Worm (Caenorhabditis elegans): Measurements from ENCODE around the gene hgrs-1.

hgrs-1 gene

ce11 chrIV:8252856-8253255 lies 47.0 kb upstream of the hgrs-1 start (continued):
- TF ChIP-seq hmg-20 (GFP tag; IDR thresholded peaks at IDR 0.05), result no peak; the same call in 1 of the 2 replicates
- TF ChIP-seq ceh-27 (GFP tag; optimal IDR thresholded peaks at IDR 0.05), result peak; percentile 71
- peak; percentile 86 for TF ChIP-seq nfyb-1 (GFP tag; IDR thresholded peaks at IDR 0.05)
- peak; percentile 75 for TF ChIP-seq attf-5 (GFP tag; optimal IDR thresholded peaks at IDR 0.05)
- TF ChIP-seq sea-2 (GFP tag; IDR thresholded peaks at IDR 0.05), result no peak
- TF ChIP-seq unc-62 (GFP tag; optimal IDR thresholded peaks at IDR 0.05), result no peak
- TF ChIP-seq ztf-18 (tag; optimal IDR thresholded peaks at IDR 0.05), result peak; percentile 80
- no peak for TF ChIP-seq F37B4.10 (GFP tag; IDR thresholded peaks at IDR 0.05)
- TF ChIP-seq T07F8.4 (tag; optimal IDR thresholded peaks at IDR 0.05), result peak; percentile 75
- TF ChIP-seq sptf-2 (GFP tag; optimal IDR thresholded peaks at IDR 0.05), result peak; percentile 76
- peak; percentile 55 for TF ChIP-seq B0035.1 (tag; optimal IDR thresholded peaks at IDR 0.05)
- peak; percentile 72 for TF ChIP-seq snpc-1.1 (tag; optimal IDR thresholded peaks at IDR 0.05; ENCODE audit: insufficient read depth)
- peak; percentile 66 for TF ChIP-seq atf-7 (tag; optimal IDR thresholded peaks at IDR 0.05)
- TF ChIP-seq egl-44 (GFP tag; IDR thresholded peaks at IDR 0.05), result peak; percentile 60; the same call in 1 of the 2 replicates
- peak; percentile 80; the same call in 1 of the 2 replicates for TF ChIP-seq Y79H2A.3 (GFP tag; conservative IDR thresholded peaks at IDR 0.05)
- TF ChIP-seq him-1 (tag; optimal IDR thresholded peaks at IDR 0.05), result peak; percentile 98
- TF ChIP-seq dpff-1 (tag; optimal IDR thresholded peaks at IDR 0.05), result peak; percentile 52
- peak; percentile 82 for TF ChIP-seq ztf-26 (tag; optimal IDR thresholded peaks at IDR 0.05)
- no peak for TF ChIP-seq ztf-3 (GFP tag; optimal IDR thresholded peaks at IDR 0.05)
- 0 out of 2 replicates have a peak, but pooled peaks have one; percentile 15 for TF ChIP-seq Y67H2A.10 (GFP tag; conservative IDR thresholded peaks at IDR 0.05)
- peak; percentile 91 for TF ChIP-seq mxl-1 (tag; optimal IDR thresholded peaks at IDR 0.05)
- TF ChIP-seq tbp1 (GFP tag; optimal IDR thresholded peaks at IDR 0.05), result peak; percentile 100
- TF ChIP-seq die-1 (tag; optimal IDR thresholded peaks at IDR 0.05), result peak; percentile 95
- TF ChIP-seq F49E8.2 (tag; optimal IDR thresholded peaks at IDR 0.05; ENCODE audit: insufficient read depth), result peak; percentile 88
- TF ChIP-seq pha-4 (tag; optimal IDR thresholded peaks at IDR 0.05), result no peak
- no peak for TF ChIP-seq dpl-1 (GFP tag; optimal IDR thresholded peaks at IDR 0.05)
- peak; percentile 66 for TF ChIP-seq ceh-100 (GFP tag; IDR thresholded peaks at IDR 0.05)
- TF ChIP-seq B0019.2 (GFP tag; conservative IDR thresholded peaks at IDR 0.05), result no peak
- no peak for TF ChIP-seq nfya-1 (tag; optimal IDR thresholded peaks at IDR 0.05; ENCODE audit: borderline replicate concordance, insufficient read depth)
- no peak for TF ChIP-seq ama-1 (optimal IDR thresholded peaks at IDR 0.05)
- peak; percentile 69 to 96 for TF ChIP-seq ama-1 (GFP tag; optimal IDR thresholded peaks at IDR 0.05)
- peak; percentile 78 for TF ChIP-seq Y53F4B.3 (GFP tag; IDR thresholded peaks at IDR 0.05)
- peak; percentile 56; the same call in 1 of the 2 replicates for TF ChIP-seq K11D2.4 (GFP tag; IDR thresholded peaks at IDR 0.05)
- TF ChIP-seq let-526 (GFP tag; IDR thresholded peaks at IDR 0.05), result peak; percentile 66; the same call in 1 of the 2 replicates
- no peak for TF ChIP-seq bed-2 (GFP tag; IDR thresholded peaks at IDR 0.05)
- no peak for TF ChIP-seq xnd-1 (tag; optimal IDR thresholded peaks at IDR 0.05)
- TF ChIP-seq ztf-6 (GFP tag; IDR thresholded peaks at IDR 0.05), result peak; percentile 77; the same call in 1 of the 2 replicates
- TF ChIP-seq ZK185.1 (tag; optimal IDR thresholded peaks at IDR 0.05; ENCODE audit: poor library complexity, severe bottlenecking), result peak; percentile 78
- no peak for TF ChIP-seq bed-1 (GFP tag; IDR thresholded peaks at IDR 0.05)
- TF ChIP-seq tlf-1 (GFP tag; optimal IDR thresholded peaks at IDR 0.05), result peak; percentile 69
- peak; percentile 62 for TF ChIP-seq nhr-179 (tag; optimal IDR thresholded peaks at IDR 0.05)
- TF ChIP-seq snpc-3.4 (tag; optimal IDR thresholded peaks at IDR 0.05), result peak; percentile 69
- no peak; the same call in 1 of the 2 replicates for TF ChIP-seq aptf-3 (GFP tag; IDR thresholded peaks at IDR 0.05)
- TF ChIP-seq Y95B8A.8 (GFP tag; IDR thresholded peaks at IDR 0.05), result peak; percentile 42; the same call in 1 of the 2 replicates
- TF ChIP-seq ccch-3 (GFP tag; optimal IDR thresholded peaks at IDR 0.05), result peak; percentile 1
- peak; percentile 29 for TF ChIP-seq tbx-9 (tag; optimal IDR thresholded peaks at IDR 0.05; ENCODE audit: borderline replicate concordance)
- peak; percentile 86 for TF ChIP-seq athp-1 (tag; optimal IDR thresholded peaks at IDR 0.05)
- peak; percentile 75 for TF ChIP-seq lin-40 (tag; optimal IDR thresholded peaks at IDR 0.05)
- 0 out of 2 replicates have a peak, but pooled peaks have one; percentile 71 for TF ChIP-seq ceh-58 (GFP tag; IDR thresholded peaks at IDR 0.05)
